Fruit fly (Drosophila melanogaster): Measurements from ENCODE around the gene salr.

DNA sequence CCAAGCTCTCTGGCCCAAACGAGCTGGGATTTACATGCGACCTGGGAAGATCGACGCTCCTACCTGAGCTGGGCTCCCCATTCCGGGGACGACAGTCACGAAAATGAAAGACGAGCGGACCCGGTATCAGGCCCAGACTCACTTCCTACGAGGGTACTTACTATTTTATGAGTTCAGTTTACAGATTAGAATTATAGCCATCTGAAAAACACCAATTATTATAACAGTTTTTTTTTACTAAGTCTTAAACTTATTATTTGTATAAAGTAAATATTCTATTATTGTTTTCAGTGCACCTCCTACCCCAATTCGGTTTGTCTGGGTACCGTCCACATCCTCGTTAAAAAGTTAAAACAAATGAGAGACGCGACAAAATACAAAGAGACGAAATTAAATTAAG is 32.3 kb upstream of the salr start:
- TF ChIP-seq N (GFP tag; optimal IDR thresholded peaks at IDR 0.05): no peak
- TF ChIP-seq CrebA (GFP tag; optimal IDR thresholded peaks at IDR 0.05; ENCODE audit: borderline replicate concordance): no peak
- no peak for TF ChIP-seq Abd-B (GFP tag; optimal IDR thresholded peaks at IDR 0.05)
- no peak for TF ChIP-seq Mio (GFP tag; optimal IDR thresholded peaks at IDR 0.05)
- TF ChIP-seq usp (GFP tag; optimal IDR thresholded peaks at IDR 0.05): no peak
- TF ChIP-seq Dfd (GFP tag; optimal IDR thresholded peaks at IDR 0.05): no peak
- TF ChIP-seq pan (optimal IDR thresholded peaks at IDR 0.05): no peak
- peak; percentile 84 for TF ChIP-seq fru (GFP tag; optimal IDR thresholded peaks at IDR 0.05)

Data from whole organism, wandering third instar larva.